Worm (Caenorhabditis elegans): ENCODE data around the gene C05D11.8.

The C05D11.8 gene

DNA sequence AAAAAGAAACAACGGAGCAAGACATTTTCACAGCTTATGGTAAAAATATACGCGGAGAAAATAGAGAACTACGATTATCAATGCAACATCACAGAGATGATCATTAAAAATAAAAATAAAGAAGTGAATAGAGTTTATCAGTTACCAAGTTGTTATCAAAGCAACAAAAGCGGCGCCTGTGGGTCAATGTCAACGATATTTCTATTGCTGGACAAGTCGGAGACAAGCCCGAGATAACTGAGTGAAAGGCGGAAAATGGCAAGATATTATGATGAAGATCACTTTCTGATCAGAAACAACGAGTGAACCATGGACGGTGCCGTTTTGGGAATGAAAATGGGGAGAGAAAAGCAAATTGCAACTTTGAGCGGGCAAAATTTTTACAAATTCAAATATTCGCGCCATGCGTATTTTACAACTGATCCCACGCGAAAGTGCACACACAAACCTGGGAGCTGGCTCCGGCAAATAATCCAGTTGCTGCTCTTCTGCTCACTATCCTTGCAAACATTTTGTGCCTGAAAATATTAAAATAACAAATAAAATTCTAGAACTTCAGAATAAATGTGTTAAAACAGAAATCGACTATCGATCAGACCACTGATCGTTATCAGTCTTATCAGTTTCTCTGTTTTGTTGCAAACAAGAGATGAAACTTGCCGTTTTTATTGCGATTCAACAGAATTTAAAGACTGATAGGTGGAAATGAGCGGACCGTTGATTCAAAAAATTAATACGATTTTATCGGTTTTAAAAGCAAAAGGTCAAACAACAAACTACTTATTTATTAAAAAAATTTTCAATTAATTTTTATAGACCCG, 15.4 kb upstream of the C05D11.8 start, which contains the start of gene mel-32 (continued):
- TF ChIP-seq snpc-1.3 (tag; optimal IDR thresholded peaks at IDR 0.05; ENCODE audit: insufficient read depth), result no peak
- peak; percentile 79 for TF ChIP-seq hsf-1 (GFP tag; IDR thresholded peaks at IDR 0.05)
- TF ChIP-seq repo-1 (tag; optimal IDR thresholded peaks at IDR 0.05), result peak; percentile 38
- TF ChIP-seq pbrm-1 (GFP tag; IDR thresholded peaks at IDR 0.05), result peak; percentile 65
- TF ChIP-seq lin-40 (tag; optimal IDR thresholded peaks at IDR 0.05), result peak; percentile 3
- TF ChIP-seq ceh-58 (GFP tag; IDR thresholded peaks at IDR 0.05), result no peak
- no peak for TF ChIP-seq cebp-2 (GFP tag; IDR thresholded peaks at IDR 0.05)
- no peak for TF ChIP-seq fkh-3 (tag; optimal IDR thresholded peaks at IDR 0.05)
- no peak for TF ChIP-seq F52B5.7 (tag; optimal IDR thresholded peaks at IDR 0.05)
- TF ChIP-seq madf-6 (GFP tag; IDR thresholded peaks at IDR 0.05), result peak; percentile 96
- TF ChIP-seq F37B4.10 (GFP tag; IDR thresholded peaks at IDR 0.05), result no peak
- no peak for TF ChIP-seq F39B2.1 (GFP tag; IDR thresholded peaks at IDR 0.05)
- TF ChIP-seq mcd-1 (GFP tag; IDR thresholded peaks at IDR 0.05), result peak; percentile 49
- no peak for TF ChIP-seq mes-4 (tag; optimal IDR thresholded peaks at IDR 0.05)
- TF ChIP-seq rpc-1 (optimal IDR thresholded peaks at IDR 0.05), result no peak
- TF ChIP-seq rpc-1 (tag; optimal IDR thresholded peaks at IDR 0.05), result no peak
- peak; percentile 80 for TF ChIP-seq lin-54 (GFP tag; optimal IDR thresholded peaks at IDR 0.05)
- TF ChIP-seq dox-1 (GFP tag; IDR thresholded peaks at IDR 0.05), result peak; percentile 84
- TF ChIP-seq F57A8.1 (GFP tag; optimal IDR thresholded peaks at IDR 0.05), result no peak
- TF ChIP-seq mxl-1 (tag; optimal IDR thresholded peaks at IDR 0.05), result no peak
- TF ChIP-seq nhr-80 (tag; optimal IDR thresholded peaks at IDR 0.05), result peak; percentile 17
- no peak for TF ChIP-seq ceh-79 (tag; optimal IDR thresholded peaks at IDR 0.05)
- TF ChIP-seq xnd-1 (tag; optimal IDR thresholded peaks at IDR 0.05), result peak; percentile 85
- no peak for TF ChIP-seq gei-17 (GFP tag; optimal IDR thresholded peaks at IDR 0.05)
- no peak for TF ChIP-seq F57C9.4 (tag; optimal IDR thresholded peaks at IDR 0.05)
- TF ChIP-seq snpc-3.4 (tag; optimal IDR thresholded peaks at IDR 0.05), result no peak
- TF ChIP-seq snpc-4 (GFP tag; optimal IDR thresholded peaks at IDR 0.05), result no peak
- TF ChIP-seq snpc-4 (tag; optimal IDR thresholded peaks at IDR 0.05), result peak in 1 of 4 experiments; percentile 11
- TF ChIP-seq bed-1 (GFP tag; IDR thresholded peaks at IDR 0.05), result no peak
- TF ChIP-seq dpff-1 (tag; optimal IDR thresholded peaks at IDR 0.05), result no peak
- peak; percentile 72; the same call in 1 of the 2 replicates for TF ChIP-seq Y79H2A.3 (GFP tag; conservative IDR thresholded peaks at IDR 0.05)
- TF ChIP-seq attf-6 (GFP tag; IDR thresholded peaks at IDR 0.05), result 0 out of 2 replicates have a peak, but pooled peaks have one; percentile 58
- peak; percentile 82 for TF ChIP-seq lir-1 (GFP tag; conservative IDR thresholded peaks at IDR 0.05)
- no peak for TF ChIP-seq snpc-1.1 (tag; optimal IDR thresholded peaks at IDR 0.05; ENCODE audit: insufficient read depth)
- no peak for TF ChIP-seq sea-2 (GFP tag; IDR thresholded peaks at IDR 0.05)
- TF ChIP-seq lsy-27 (tag; optimal IDR thresholded peaks at IDR 0.05; ENCODE audit: borderline replicate concordance, insufficient read depth), result no peak
- no peak for TF ChIP-seq ztf-25 (GFP tag; IDR thresholded peaks at IDR 0.05)
- no peak for TF ChIP-seq akir-1 (GFP tag; optimal IDR thresholded peaks at IDR 0.05)
- TF ChIP-seq aptf-2 (GFP tag; conservative IDR thresholded peaks at IDR 0.05), result 0 out of 2 replicates have a peak, but pooled peaks have one; percentile 30
- peak; percentile 75 for TF ChIP-seq B0019.2 (GFP tag; conservative IDR thresholded peaks at IDR 0.05)
- TF ChIP-seq Y53G8AR.9 (GFP tag; conservative IDR thresholded peaks at IDR 0.05), result peak; percentile 76; the same call in 1 of the 2 replicates
- TF ChIP-seq C06A6.2 (GFP tag; conservative IDR thresholded peaks at IDR 0.05), result no peak
- no peak for TF ChIP-seq sptf-2 (GFP tag; optimal IDR thresholded peaks at IDR 0.05)
- no peak for TF ChIP-seq hlh-12 (tag; optimal IDR thresholded peaks at IDR 0.05)
- no peak for TF ChIP-seq attf-5 (GFP tag; optimal IDR thresholded peaks at IDR 0.05)
- TF ChIP-seq ets-4 (GFP tag; optimal IDR thresholded peaks at IDR 0.05), result no peak
- peak; percentile 97 for TF ChIP-seq efl-1 (GFP tag; optimal IDR thresholded peaks at IDR 0.05)
- TF ChIP-seq ztf-22 (GFP tag; optimal IDR thresholded peaks at IDR 0.05), result no peak
